Fruit fly (Drosophila melanogaster) whole organism, wandering third instar larva: Measurements from ENCODE around the gene Chchd3.

Experiments
- CG9705 ChIP-seq: fragments of 200-800 bp; sonication (Bioruptor generic); optimal IDR thresholded peaks from 2 replicates; lab custom pipeline; 2018; ENCODE audit warnings: missing biosample characterization, mild to moderate bottlenecking, missing genetic modification characterization
- CrebA ChIP-seq: fragments of 200-800 bp; sonication (Bioruptor generic); optimal IDR thresholded peaks from 2 replicates; lab custom pipeline; 2016; ENCODE audit warnings: missing biosample characterization, mild to moderate bottlenecking, missing genetic modification characterization, borderline replicate concordance
- Dfd ChIP-seq: fragments of >200 bp; optimal IDR thresholded peaks from 2 replicates; lab custom pipeline; 2017; ENCODE audit warnings: missing biosample characterization, missing genetic modification characterization
- Dif ChIP-seq: fragments of 200-275, 200-300 bp; sonication (Bioruptor generic); optimal IDR thresholded peaks from 2 replicates; lab custom pipeline; 2018; ENCODE audit warnings: missing biosample characterization, missing genetic modification characterization; ENCODE audit not compliant: partially characterized antibody
- GATAd ChIP-seq: sonication (Bioruptor generic); optimal IDR thresholded peaks from 2 replicates; lab custom pipeline; 2016; ENCODE audit warnings: missing biosample characterization, missing genetic modification characterization
- HLH106 ChIP-seq: fragments of 200-800 bp; optimal IDR thresholded peaks from 3 replicates; lab custom pipeline; 2019; ENCODE audit warnings: missing biosample characterization, mild to moderate bottlenecking, missing genetic modification characterization, moderate library complexity
- Hnf4 ChIP-seq: fragments of 200-800 bp; sonication (Bioruptor generic); optimal IDR thresholded peaks from 2 replicates; lab custom pipeline; 2016; ENCODE audit warnings: missing biosample characterization, mild to moderate bottlenecking, missing genetic modification characterization
- Hr78 ChIP-seq: fragments of >200 bp; optimal IDR thresholded peaks from 2 replicates; lab custom pipeline; 2017; ENCODE audit warnings: missing biosample characterization, missing genetic modification characterization
- Hr83 ChIP-seq: fragments of 200-300 bp; sonication (Bioruptor generic); optimal IDR thresholded peaks from 2 replicates; lab custom pipeline; 2016; ENCODE audit warnings: missing biosample characterization, mild to moderate bottlenecking, missing genetic modification characterization, moderate library complexity; ENCODE audit not compliant: poor library complexity, severe bottlenecking
- Jra ChIP-seq: sonication (Bioruptor generic); optimal IDR thresholded peaks from 2 replicates; lab custom pipeline; 2016; ENCODE audit warnings: missing biosample characterization, missing genetic modification characterization
- Myc ChIP-seq: fragments of >200 bp; optimal IDR thresholded peaks from 2 replicates; lab custom pipeline; 2017
- N ChIP-seq: fragments of >200 bp; optimal IDR thresholded peaks from 2 replicates; lab custom pipeline; 2018; ENCODE audit warnings: missing biosample characterization, missing external identifiers, missing genetic modification characterization
- OdsH ChIP-seq: fragments of 200-800 bp; sonication (Bioruptor generic); optimal IDR thresholded peaks from 2 replicates; lab custom pipeline; 2016; ENCODE audit warnings: missing biosample characterization, mild to moderate bottlenecking, missing genetic modification characterization
- Rel ChIP-seq, 2 experiments: fragments of 200-800 bp; sonication (Bioruptor generic) in 1 of 2; optimal IDR thresholded peaks; 2 replicates in 1 of 2; 3 replicates in 1 of 2; lab custom pipeline; 2016 to 2019; ENCODE audit warnings: mild to moderate bottlenecking in 2 of 2, missing biosample characterization in 2 of 2, missing genetic modification characterization in 2 of 2, moderate library complexity in 1 of 2
- Sp1 ChIP-seq: fragments of 200-800 bp; sonication (Bioruptor generic); optimal IDR thresholded peaks from 3 replicates; lab custom pipeline; 2019; ENCODE audit warnings: missing biosample characterization, mild to moderate bottlenecking, missing genetic modification characterization, moderate library complexity
- Vsx2 ChIP-seq: fragments of 200-300, 225-300 bp; sonication (Bioruptor generic); optimal IDR thresholded peaks from 2 replicates; lab custom pipeline; 2018; ENCODE audit warnings: missing biosample characterization, missing genetic modification characterization; ENCODE audit not compliant: partially characterized antibody
- brk ChIP-seq: fragments of 200-800 bp; sonication (Bioruptor generic); optimal IDR thresholded peaks from 2 replicates; lab custom pipeline; 2016; ENCODE audit warnings: missing biosample characterization, mild to moderate bottlenecking, missing genetic modification characterization
- dl ChIP-seq, 2 experiments: fragments of 175-275, 200-275 bp in 1 of 2; fragments of 200-275 bp in 1 of 2; sonication (Bioruptor generic); optimal IDR thresholded peaks; lab custom pipeline; 2018; ENCODE audit warnings: mild to moderate bottlenecking in 2 of 2, missing biosample characterization in 2 of 2, missing genetic modification characterization in 2 of 2, moderate library complexity in 2 of 2; ENCODE audit not compliant: partially characterized antibody in 2 of 2, insufficient read depth in 1 of 2
- dmrt93B ChIP-seq: fragments of 200-800 bp; sonication (Bioruptor generic); optimal IDR thresholded peaks from 2 replicates; lab custom pipeline; 2018; ENCODE audit warnings: missing biosample characterization, mild to moderate bottlenecking, missing genetic modification characterization
- dsf ChIP-seq: sonication (Bioruptor generic); optimal IDR thresholded peaks from 2 replicates; lab custom pipeline; 2016; ENCODE audit warnings: missing biosample characterization, missing genetic modification characterization, borderline replicate concordance
- ey ChIP-seq: fragments of 200-800 bp; sonication (Bioruptor generic); optimal IDR thresholded peaks from 2 replicates; lab custom pipeline; 2016; ENCODE audit warnings: missing biosample characterization, missing genetic modification characterization
- foxo ChIP-seq, 2 experiments: fragments of 200-800 bp; sonication (Bioruptor generic); optimal IDR thresholded peaks; 2 replicates in 1 of 2; 3 replicates in 1 of 2; lab custom pipeline; 2016 to 2017; ENCODE audit warnings: missing biosample characterization in 2 of 2, missing genetic modification characterization in 2 of 2
- fru ChIP-seq: fragments of 200-800 bp; sonication (Bioruptor generic); optimal IDR thresholded peaks from 3 replicates; lab custom pipeline; 2016; ENCODE audit warnings: missing biosample characterization, mild to moderate bottlenecking, missing genetic modification characterization
- h ChIP-seq: fragments of 200-800 bp; sonication (Bioruptor generic); optimal IDR thresholded peaks from 3 replicates; lab custom pipeline; 2016; ENCODE audit warnings: missing biosample characterization, mild to moderate bottlenecking, missing genetic modification characterization
- jim ChIP-seq: fragments of 175-275, 200-325 bp; sonication (Bioruptor generic); optimal IDR thresholded peaks from 2 replicates; lab custom pipeline; 2016; ENCODE audit warnings: missing biosample characterization, mild to moderate bottlenecking, missing genetic modification characterization
- lola ChIP-seq: fragments of >200 bp; optimal IDR thresholded peaks from 2 replicates; lab custom pipeline; 2017; ENCODE audit warnings: missing biosample characterization, missing genetic modification characterization
- pan ChIP-seq: fragments of >200 bp; optimal IDR thresholded peaks from 2 replicates; lab custom pipeline; 2017
- psq ChIP-seq: fragments of 200-800 bp; sonication (Bioruptor generic); optimal IDR thresholded peaks from 3 replicates; lab custom pipeline; 2017; ENCODE audit warnings: missing biosample characterization, mild to moderate bottlenecking, missing genetic modification characterization, moderate library complexity
- rgr ChIP-seq: fragments of 200-800 bp; sonication (Bioruptor generic); optimal IDR thresholded peaks from 3 replicates; lab custom pipeline; 2016; ENCODE audit warnings: missing biosample characterization, mild to moderate bottlenecking, missing genetic modification characterization
- sage ChIP-seq: fragments of 200-800 bp; sonication (Bioruptor generic); optimal IDR thresholded peaks from 2 replicates; lab custom pipeline; 2016; ENCODE audit warnings: missing biosample characterization, mild to moderate bottlenecking, missing genetic modification characterization
- usp ChIP-seq: fragments of >200 bp; optimal IDR thresholded peaks from 2 replicates; lab custom pipeline; 2017; ENCODE audit warnings: missing biosample characterization, missing genetic modification characterization
- woc ChIP-seq: sonication (Bioruptor generic); optimal IDR thresholded peaks from 2 replicates; lab custom pipeline; 2016; ENCODE audit warnings: missing biosample characterization, mild to moderate bottlenecking, missing genetic modification characterization

Gene Chchd3

DNA sequence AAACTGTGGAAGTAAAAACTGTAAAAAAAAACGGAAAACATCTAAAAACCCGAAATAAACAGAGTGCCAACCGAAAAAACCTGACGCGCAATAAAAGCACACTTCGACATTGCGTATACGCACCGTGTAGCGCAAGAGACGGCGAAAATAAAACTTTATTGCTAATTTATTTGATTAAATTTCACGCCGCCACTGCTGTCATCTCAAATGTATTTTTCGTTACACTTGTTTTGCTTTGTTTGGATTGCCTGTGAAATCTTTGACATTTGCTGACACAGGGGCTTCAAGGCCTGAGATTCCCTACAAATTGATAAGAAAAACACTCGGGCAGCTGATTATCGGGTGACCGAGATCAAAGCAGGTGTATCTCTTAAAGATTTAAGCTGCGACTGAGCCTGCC lies 33.0 kb downstream of the Chchd3 start:
- TF ChIP-seq lola (GFP tag; lab: Kevin White, UChicago) (no peak), Dif (GFP tag; lab: Kevin White, UChicago) (no peak), jim (no peak), psq (GFP tag; lab: Kevin White, UChicago) (no peak), fru (GFP tag; lab: Kevin White, UChicago) (no peak), Sp1 (no peak)

DNA sequence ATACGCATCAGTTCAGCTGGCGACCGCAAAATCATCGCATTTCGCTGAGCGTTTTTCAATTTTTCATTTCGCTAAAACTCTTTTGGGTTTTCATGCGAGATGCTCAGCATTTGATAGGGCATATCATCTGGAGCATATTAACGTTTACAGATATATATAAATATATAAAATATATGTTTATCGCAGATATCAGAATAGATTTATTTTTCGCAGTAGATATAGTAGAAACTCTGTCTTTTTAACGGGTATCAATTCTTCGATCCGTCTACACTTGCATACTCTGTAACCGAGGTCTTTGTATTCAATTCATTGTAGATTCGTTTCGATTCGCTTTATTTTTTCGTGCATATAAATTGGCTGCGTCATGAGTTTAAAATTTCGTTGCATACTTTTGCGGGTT lies 34.1 kb downstream of the Chchd3 start:
- peak; percentile 4 for TF ChIP-seq HLH106 (tag; lab: Kevin White, UChicago)
- peak; percentile 28 for TF ChIP-seq Myc (lab: Kevin White, UChicago)
- TF ChIP-seq Hr83 (GFP tag; lab: Kevin White, UChicago) = no peak
- TF ChIP-seq dl (GFP tag; optimal IDR thresholded peaks at IDR 0.05; lab: Kevin White, UChicago; ENCODE audit: insufficient read depth in 1 of 2, partially characterized antibody in 2 of 2) = no peak
- no peak for TF ChIP-seq lola (GFP tag; lab: Kevin White, UChicago)
- no peak for TF ChIP-seq Dfd (GFP tag; lab: Kevin White, UChicago)
- no peak for TF ChIP-seq sage (GFP tag; lab: Kevin White, UChicago)
- TF ChIP-seq dmrt93B (GFP tag; lab: Kevin White, UChicago) = no peak

DNA sequence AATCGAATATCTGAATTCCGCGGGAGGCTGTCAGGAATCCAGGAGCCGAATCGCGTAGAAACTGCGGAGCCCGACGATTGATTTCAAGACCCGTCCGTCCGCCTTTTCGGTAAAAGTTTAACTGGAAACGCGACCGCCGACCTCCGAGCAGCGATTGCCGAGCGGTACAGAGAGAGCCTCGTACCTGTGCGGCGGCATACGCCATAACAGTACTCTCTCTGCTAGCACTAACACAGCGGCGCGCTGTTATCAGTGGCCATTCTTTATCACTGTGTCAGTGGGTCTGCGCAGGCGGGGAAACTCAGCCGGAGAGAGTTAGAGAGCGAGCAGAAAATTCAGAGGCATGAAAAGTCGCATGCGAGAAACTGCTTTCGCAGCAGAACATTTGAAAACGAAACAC lies 37.0 kb downstream of the Chchd3 start, which contains the start of gene 5-HT7:
5-HT7 (minus strand) TSS at position 161 of the 400 bp plus-strand sequence.
- TF ChIP-seq dsf (GFP tag; lab: Kevin White, UChicago) (no peak), rgr (GFP tag; lab: Kevin White, UChicago) (no peak), Vsx2 (GFP tag; lab: Kevin White, UChicago) (peak; percentile 15), woc (no peak), Hr78 (GFP tag; lab: Kevin White, UChicago) (no peak), dl (GFP tag; optimal IDR thresholded peaks at IDR 0.05; lab: Kevin White, UChicago; ENCODE audit: insufficient read depth in 1 of 2, partially characterized antibody in 2 of 2) (peak in 1 of 2 experiments; percentile 59), OdsH (GFP tag; lab: Kevin White, UChicago) (no peak), Dif (GFP tag; lab: Kevin White, UChicago) (peak; percentile 38), N (GFP tag; lab: Kevin White, UChicago) (no peak), Hnf4 (GFP tag; lab: Kevin White, UChicago) (no peak), h (GFP tag; lab: Kevin White, UChicago) (no peak)

DNA sequence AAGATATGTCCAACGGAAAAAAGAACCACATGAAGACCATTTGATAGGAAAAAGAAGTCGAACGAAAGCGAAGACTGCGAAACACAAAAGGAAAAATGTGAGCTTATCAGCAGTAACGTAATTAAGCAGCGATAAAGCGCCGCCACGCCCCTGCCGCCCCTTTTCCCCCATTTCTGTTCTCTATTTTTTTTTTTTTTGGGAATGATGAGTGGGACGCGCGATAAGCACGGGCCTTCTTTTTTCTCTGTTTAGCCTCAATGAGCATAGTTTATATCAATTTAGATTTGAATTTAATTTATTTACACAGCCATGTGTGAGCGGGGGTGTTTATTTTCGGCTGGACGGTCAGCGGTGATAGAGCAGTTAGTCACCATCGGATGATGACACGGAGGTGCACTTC lies 43.6 kb downstream of the Chchd3 start:
- no peak for TF ChIP-seq foxo (GFP tag; optimal IDR thresholded peaks at IDR 0.05; lab: Kevin White, UChicago)
- TF ChIP-seq GATAd (GFP tag; lab: Kevin White, UChicago) = no peak
- no peak for TF ChIP-seq brk (GFP tag; lab: Kevin White, UChicago)
- no peak for TF ChIP-seq HLH106 (tag; lab: Kevin White, UChicago)
- TF ChIP-seq Dif (GFP tag; lab: Kevin White, UChicago) = no peak
- TF ChIP-seq CrebA (GFP tag; lab: Kevin White, UChicago) = no peak
- no peak for TF ChIP-seq jim
- TF ChIP-seq Hr83 (GFP tag; lab: Kevin White, UChicago) = no peak
- TF ChIP-seq Rel (GFP tag; optimal IDR thresholded peaks at IDR 0.05; lab: Kevin White, UChicago) = no peak
- TF ChIP-seq Rel (tag; optimal IDR thresholded peaks at IDR 0.05; lab: Kevin White, UChicago) = no peak
- TF ChIP-seq dsf (GFP tag; lab: Kevin White, UChicago) = no peak
- TF ChIP-seq Dfd (GFP tag; lab: Kevin White, UChicago) = no peak
- TF ChIP-seq Hnf4 (GFP tag; lab: Kevin White, UChicago) = no peak
- no peak for TF ChIP-seq fru (GFP tag; lab: Kevin White, UChicago)

DNA sequence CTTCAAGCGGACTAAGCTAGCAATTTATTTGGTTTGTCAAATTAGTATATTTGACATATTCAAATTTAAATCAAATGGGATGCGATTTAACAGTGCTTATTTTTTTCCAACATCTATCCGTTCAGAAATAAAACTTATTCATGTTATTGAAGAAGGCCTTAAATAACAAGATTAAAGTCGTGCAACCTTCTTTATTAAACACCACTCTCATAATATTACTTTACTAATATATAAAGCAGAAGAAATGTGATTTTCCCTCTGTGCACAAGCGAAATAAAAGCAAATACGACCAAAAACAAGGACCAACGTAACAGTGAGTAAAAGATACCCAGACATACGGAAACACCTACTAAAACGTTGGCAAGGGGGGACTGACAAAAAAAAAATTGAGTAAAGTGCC lies 47.1 kb downstream of the Chchd3 start:
- TF ChIP-seq dl (GFP tag; optimal IDR thresholded peaks at IDR 0.05; lab: Kevin White, UChicago; ENCODE audit: insufficient read depth in 1 of 2, partially characterized antibody in 2 of 2) (no peak), dsf (GFP tag; lab: Kevin White, UChicago) (no peak), Rel (GFP tag; optimal IDR thresholded peaks at IDR 0.05; lab: Kevin White, UChicago) (no peak), Rel (tag; optimal IDR thresholded peaks at IDR 0.05; lab: Kevin White, UChicago) (no peak), Jra (GFP tag; lab: Kevin White, UChicago) (no peak), Hr78 (GFP tag; lab: Kevin White, UChicago) (no peak), Sp1 (no peak), CrebA (GFP tag; lab: Kevin White, UChicago) (no peak), CG9705 (no peak), ey (GFP tag; lab: Kevin White, UChicago) (no peak), usp (GFP tag; lab: Kevin White, UChicago) (no peak), HLH106 (tag; lab: Kevin White, UChicago) (no peak), sage (GFP tag; lab: Kevin White, UChicago) (no peak), fru (GFP tag; lab: Kevin White, UChicago) (no peak), rgr (GFP tag; lab: Kevin White, UChicago) (no peak), pan (no peak), Hr83 (GFP tag; lab: Kevin White, UChicago) (no peak)
